Fruit fly (Drosophila melanogaster) whole organism: ENCODE data around the gene CG12674.

Source experiments
- CG8478 ChIP-seq: fragments of >200 bp; optimal IDR thresholded peaks from 2 replicates; lab custom pipeline; 2018; ENCODE audit warnings: inconsistent platforms
- Dll ChIP-seq: fragments of >200 bp; optimal IDR thresholded peaks from 2 replicates; lab custom pipeline; 2017
- EcR ChIP-seq, 2 experiments: fragments of >200 bp; optimal IDR thresholded peaks; 2 replicates each; lab custom pipeline; 2017; ENCODE audit warnings: missing biosample characterization in 2 of 2, missing genetic modification characterization in 2 of 2, missing genetic modification reagents in 2 of 2
- pan ChIP-seq: fragments of >200 bp; optimal IDR thresholded peaks from 2 replicates; lab custom pipeline; 2017
- psq ChIP-seq: fragments of >200 bp; optimal IDR thresholded peaks from 2 replicates; lab custom pipeline; 2017

- TF ChIP-seq Dll (no peak), pan (lab: Kevin White, UChicago) (no peak), CG8478 (no peak), psq (lab: Kevin White, UChicago) (no peak), EcR (GFP tag; optimal IDR thresholded peaks at IDR 0.05; lab: Kevin White, UChicago) (no peak)
These were observed 43.8 kb upstream of the CG12674 start, which contains the start of gene CG42296 for dm6 chr2L:2035941-2036340.
